Fruit fly (Drosophila melanogaster): ENCODE measurements around the gene CG4174.

CG4174 gene

DNA sequence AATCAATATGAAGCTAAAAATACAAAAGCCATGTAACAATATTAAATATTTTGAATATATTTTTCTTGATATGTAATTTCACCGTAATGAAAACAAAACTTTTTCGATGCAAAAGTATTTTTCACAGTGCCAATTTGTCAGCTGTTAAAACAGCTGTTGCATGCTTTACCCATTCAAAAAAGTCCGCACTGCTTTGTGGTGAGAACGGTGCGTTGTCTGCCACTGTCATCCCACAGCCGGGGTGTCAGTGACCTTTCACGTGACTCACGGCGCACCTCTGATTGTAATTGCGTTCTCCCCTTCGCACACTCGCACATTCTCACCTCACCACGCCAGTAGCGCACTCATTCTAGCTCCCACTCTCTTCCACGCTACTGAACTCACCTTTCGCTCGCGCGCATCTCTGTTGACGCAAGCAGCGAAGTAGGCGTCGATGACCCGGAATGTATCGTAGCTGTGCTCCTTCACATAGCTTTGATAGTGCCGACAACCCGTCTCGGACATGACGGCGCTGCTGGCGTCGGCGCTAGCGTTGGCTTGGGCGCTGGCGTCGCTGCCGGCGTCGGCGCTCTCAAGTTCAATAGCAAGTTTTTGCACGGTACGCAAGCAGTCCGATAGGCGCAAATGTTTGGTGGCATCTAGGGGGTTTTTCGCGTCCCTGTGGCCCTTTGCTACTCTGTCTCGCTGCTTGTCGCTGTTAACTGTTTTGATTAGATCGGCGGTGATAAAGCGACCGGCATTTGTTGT is 3.4 kb upstream of the CG4174 start (continued):
- TF ChIP-seq salm (tag; optimal IDR thresholded peaks at IDR 0.05): no peak
- TF ChIP-seq Dbx (GFP tag; IDR thresholded peaks at IDR 0.05): peak; percentile 72
- no peak for TF ChIP-seq sc (optimal IDR thresholded peaks at IDR 0.05)
- TF ChIP-seq sc (GFP tag; optimal IDR thresholded peaks at IDR 0.05): peak; percentile 3
- no peak for TF ChIP-seq CG6813 (GFP tag; optimal IDR thresholded peaks at IDR 0.05)
- TF ChIP-seq Eip74EF (GFP tag; optimal IDR thresholded peaks at IDR 0.05): no peak
- TF ChIP-seq Spps (tag; optimal IDR thresholded peaks at IDR 0.05): peak; percentile 28
- no peak for TF ChIP-seq Fer2 (tag; optimal IDR thresholded peaks at IDR 0.05)
- TF ChIP-seq Sin3A (optimal IDR thresholded peaks at IDR 0.05): no peak
- peak; percentile 66 for TF ChIP-seq stwl (tag; optimal IDR thresholded peaks at IDR 0.05)
- TF ChIP-seq Bteb2 (GFP tag; optimal IDR thresholded peaks at IDR 0.05): peak; percentile 11
- peak; percentile 36 for TF ChIP-seq nom (GFP tag; optimal IDR thresholded peaks at IDR 0.05)
- TF ChIP-seq knrl (GFP tag; IDR thresholded peaks at IDR 0.05; ENCODE audit: partially characterized antibody): peak; percentile 47; the same call in 2 of the 3 replicates
- TF ChIP-seq CG5180 (GFP tag; optimal IDR thresholded peaks at IDR 0.05): no peak
- no peak for TF ChIP-seq sima (GFP tag; optimal IDR thresholded peaks at IDR 0.05)
- TF ChIP-seq Awh (GFP tag; IDR thresholded peaks at IDR 0.05): peak; percentile 32; the same call in 1 of the 2 replicates
- TF ChIP-seq Atf3 (GFP tag; optimal IDR thresholded peaks at IDR 0.05): peak; percentile 55
- peak; percentile 48 for TF ChIP-seq PHDP (tag; optimal IDR thresholded peaks at IDR 0.05)
- TF ChIP-seq crc (GFP tag; optimal IDR thresholded peaks at IDR 0.05): peak; percentile 55
- TF ChIP-seq CkIIα-i1 (GFP tag; IDR thresholded peaks at IDR 0.05): no peak
- no peak for TF ChIP-seq trh (GFP tag; optimal IDR thresholded peaks at IDR 0.05)
- no peak for TF ChIP-seq CG9437 (GFP tag; optimal IDR thresholded peaks at IDR 0.05)
- TF ChIP-seq abd-A (tag; optimal IDR thresholded peaks at IDR 0.05): no peak
- TF ChIP-seq CG17802 (tag; optimal IDR thresholded peaks at IDR 0.05): peak; percentile 14
- peak; percentile 80 for TF ChIP-seq CG8290 (GFP tag; optimal IDR thresholded peaks at IDR 0.05)
- peak; percentile 81 to 94 for TF ChIP-seq CG8290 (tag; optimal IDR thresholded peaks at IDR 0.05)
- TF ChIP-seq odd (GFP tag; optimal IDR thresholded peaks at IDR 0.05): no peak
- no peak for TF ChIP-seq CG34422 (GFP tag; IDR thresholded peaks at IDR 0.05)
- no peak for TF ChIP-seq CG7928 (GFP tag; optimal IDR thresholded peaks at IDR 0.05)
- no peak for TF ChIP-seq CG11696 (GFP tag; IDR thresholded peaks at IDR 0.05)
- peak; percentile 81 for TF ChIP-seq CG13287 (GFP tag; IDR thresholded peaks at IDR 0.05; ENCODE audit: partially characterized antibody)
- peak; percentile 15 for TF ChIP-seq B-H2 (GFP tag; optimal IDR thresholded peaks at IDR 0.05)
- no peak for TF ChIP-seq CG4730 (GFP tag; IDR thresholded peaks at IDR 0.05)
- peak; percentile 99 for TF ChIP-seq grn (GFP tag; optimal IDR thresholded peaks at IDR 0.05)
- TF ChIP-seq CG11085 (GFP tag; IDR thresholded peaks at IDR 0.05): no peak
- peak; percentile 55 for TF ChIP-seq chn (GFP tag; optimal IDR thresholded peaks at IDR 0.05)
- peak; percentile 78 for TF ChIP-seq CG2120 (GFP tag; optimal IDR thresholded peaks at IDR 0.05)
- peak; percentile 49 for TF ChIP-seq onecut (GFP tag; IDR thresholded peaks at IDR 0.05)
- no peak for TF ChIP-seq Tbp (GFP tag; optimal IDR thresholded peaks at IDR 0.05)
- TF ChIP-seq Deaf1 (tag; optimal IDR thresholded peaks at IDR 0.05): no peak
- no peak for TF ChIP-seq NC2β (GFP tag; optimal IDR thresholded peaks at IDR 0.05)
- TF ChIP-seq CoRest (tag; optimal IDR thresholded peaks at IDR 0.05): peak; percentile 39
- peak; percentile 42; the same call in 1 of the 2 replicates for TF ChIP-seq E2f2 (GFP tag; IDR thresholded peaks at IDR 0.05)
- TF ChIP-seq chm (GFP tag; IDR thresholded peaks at IDR 0.05): peak; percentile 80
- TF ChIP-seq Antp (GFP tag; optimal IDR thresholded peaks at IDR 0.05): peak; percentile 66
- no peak for TF ChIP-seq cad (GFP tag; optimal IDR thresholded peaks at IDR 0.05)
- peak; percentile 40 for TF ChIP-seq trem (tag; optimal IDR thresholded peaks at IDR 0.05)
- no peak for TF ChIP-seq CG4404 (GFP tag; IDR thresholded peaks at IDR 0.05)
- TF ChIP-seq CG9609 (GFP tag; optimal IDR thresholded peaks at IDR 0.05): peak; percentile 58
- TF ChIP-seq CG1529 (GFP tag; optimal IDR thresholded peaks at IDR 0.05): no peak
- no peak for TF ChIP-seq CG16815 (GFP tag; optimal IDR thresholded peaks at IDR 0.05)

Measured in whole organism, embryonic.